Fruit fly (Drosophila melanogaster) whole organism: ENCODE data around the gene Cpr11A.

Experiments
- CG8478 ChIP-seq: fragments of >200 bp; optimal IDR thresholded peaks from 2 replicates; lab custom pipeline; 2018; ENCODE audit warnings: inconsistent platforms
- Dll ChIP-seq: fragments of >200 bp; optimal IDR thresholded peaks from 2 replicates; lab custom pipeline; 2017
- EcR ChIP-seq, 2 experiments: fragments of >200 bp; optimal IDR thresholded peaks; 2 replicates each; lab custom pipeline; 2017; ENCODE audit warnings: missing biosample characterization in 2 of 2, missing genetic modification characterization in 2 of 2, missing genetic modification reagents in 2 of 2
- pan ChIP-seq: fragments of >200 bp; optimal IDR thresholded peaks from 2 replicates; lab custom pipeline; 2017
- psq ChIP-seq: fragments of >200 bp; optimal IDR thresholded peaks from 2 replicates; lab custom pipeline; 2017
- usp ChIP-seq: fragments of >200 bp; optimal IDR thresholded peaks from 2 replicates; lab custom pipeline; 2017; ENCODE audit warnings: missing biosample characterization, missing genetic modification characterization, mixed read lengths

Cpr11A gene

DNA sequence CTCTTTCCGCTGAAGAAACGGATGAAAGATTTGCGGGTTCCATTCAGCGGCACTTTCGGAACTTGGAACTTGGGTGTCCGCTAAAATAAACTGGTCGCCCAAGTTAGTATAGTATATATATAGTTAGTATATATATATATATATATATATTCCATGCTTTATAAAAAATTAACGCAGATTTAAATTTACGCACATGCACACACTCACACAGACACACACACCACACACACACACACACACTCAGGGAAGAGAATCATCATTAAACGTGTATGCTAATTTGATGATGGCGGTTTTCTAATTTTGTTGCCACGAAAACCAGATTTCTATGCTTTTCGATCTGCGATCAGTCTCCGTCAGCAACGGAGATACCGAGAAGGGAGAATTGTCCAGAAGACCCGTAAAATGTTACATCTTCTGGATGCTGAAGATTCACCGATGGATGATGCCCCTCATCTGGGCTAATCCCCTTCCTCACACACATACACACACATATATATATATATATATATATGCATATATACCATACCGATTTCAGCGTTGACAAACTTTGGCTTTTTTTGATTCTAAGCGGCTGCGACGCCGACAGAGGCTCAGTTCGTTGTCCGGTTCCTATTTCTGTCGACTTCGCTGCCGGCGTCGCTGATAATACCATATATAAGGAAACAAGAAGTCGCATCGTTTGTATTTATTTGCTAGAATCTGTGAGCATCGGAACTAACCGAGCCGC is at the start of gene Cpr11A:
Gene Cpr11A, plus strand, starts transcription at position 677 of the 727 bp plus-strand sequence.
- TF ChIP-seq pan (lab: Kevin White, UChicago) (no peak), EcR (GFP tag; optimal IDR thresholded peaks at IDR 0.05; lab: Kevin White, UChicago) (no peak), psq (lab: Kevin White, UChicago) (no peak), Dll (lab: Kevin White, UChicago) (no peak), CG8478 (lab: Kevin White, UChicago) (no peak), usp (GFP tag; lab: Kevin White, UChicago) (no peak)

DNA sequence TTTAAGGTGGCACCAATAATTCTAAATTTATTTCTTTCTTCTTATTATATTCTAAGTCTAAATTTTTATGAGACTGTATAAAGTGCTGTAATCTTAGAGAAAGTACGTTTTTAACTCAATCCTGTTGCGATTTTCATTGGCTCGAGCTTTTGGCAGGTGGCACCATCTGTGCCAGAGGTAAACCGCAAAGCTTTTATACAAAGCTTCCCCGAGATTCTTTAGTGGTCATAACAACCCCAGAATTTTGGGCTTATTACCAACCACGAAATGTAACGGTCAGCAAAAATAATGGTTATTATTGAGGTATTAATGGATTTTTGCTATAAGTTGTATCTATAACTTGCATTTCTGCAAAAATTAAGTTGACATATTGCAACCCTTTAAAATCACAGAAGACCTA is 49.7 kb upstream of the Cpr11A start:
- TF ChIP-seq psq (lab: Kevin White, UChicago) (no peak), CG8478 (lab: Kevin White, UChicago) (no peak), EcR (GFP tag; optimal IDR thresholded peaks at IDR 0.05; lab: Kevin White, UChicago) (no peak), usp (GFP tag; lab: Kevin White, UChicago) (no peak), pan (lab: Kevin White, UChicago) (no peak), Dll (lab: Kevin White, UChicago) (no peak)

DNA sequence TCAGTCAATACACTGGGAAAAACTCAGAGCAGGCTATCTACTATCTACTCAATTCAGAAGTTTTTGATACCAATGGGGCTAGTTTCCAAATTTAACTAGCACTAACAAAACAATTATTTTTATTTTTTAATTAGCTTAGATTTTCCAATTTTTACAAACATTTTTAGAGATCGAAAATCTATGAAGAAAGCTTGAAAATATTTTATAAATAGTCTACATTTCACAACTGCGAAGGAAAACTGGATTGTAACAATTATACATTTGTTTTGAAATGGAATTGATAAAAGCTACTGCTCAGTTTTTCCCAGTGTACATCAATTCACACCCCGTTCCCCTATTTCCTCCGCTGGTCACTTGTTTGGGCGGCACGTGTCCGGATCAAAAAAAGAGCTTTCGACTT is 38.9 kb upstream of the Cpr11A start:
- TF ChIP-seq pan (lab: Kevin White, UChicago) (no peak), usp (GFP tag; lab: Kevin White, UChicago) (no peak), EcR (GFP tag; optimal IDR thresholded peaks at IDR 0.05; lab: Kevin White, UChicago) (no peak), CG8478 (lab: Kevin White, UChicago) (no peak), psq (lab: Kevin White, UChicago) (no peak), Dll (lab: Kevin White, UChicago) (no peak)

DNA sequence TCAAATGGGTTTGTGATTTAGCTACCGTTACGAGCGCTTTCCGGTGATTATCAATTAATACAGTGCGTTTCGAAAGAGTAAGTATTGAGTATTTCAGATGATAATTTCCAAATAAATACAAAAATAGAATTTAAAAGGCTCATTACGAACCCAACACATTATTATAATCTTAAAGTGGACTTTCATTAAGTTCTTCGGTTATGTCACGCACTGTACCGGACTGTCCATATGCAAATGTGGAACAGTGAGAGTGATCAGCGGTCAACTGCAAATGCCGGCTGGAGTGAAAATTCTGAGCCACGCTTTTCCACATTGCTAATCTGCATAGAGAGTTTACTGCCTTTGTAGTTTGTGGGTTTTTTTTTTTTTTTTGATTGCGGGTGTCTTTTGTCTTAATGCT is 33.1 kb upstream of the Cpr11A start:
- no peak for TF ChIP-seq psq (lab: Kevin White, UChicago)
- no peak for TF ChIP-seq usp (GFP tag; lab: Kevin White, UChicago)
- TF ChIP-seq pan (lab: Kevin White, UChicago) = no peak
- TF ChIP-seq CG8478 (lab: Kevin White, UChicago) = no peak
- no peak for TF ChIP-seq EcR (GFP tag; optimal IDR thresholded peaks at IDR 0.05; lab: Kevin White, UChicago)
- TF ChIP-seq Dll (lab: Kevin White, UChicago) = no peak

DNA sequence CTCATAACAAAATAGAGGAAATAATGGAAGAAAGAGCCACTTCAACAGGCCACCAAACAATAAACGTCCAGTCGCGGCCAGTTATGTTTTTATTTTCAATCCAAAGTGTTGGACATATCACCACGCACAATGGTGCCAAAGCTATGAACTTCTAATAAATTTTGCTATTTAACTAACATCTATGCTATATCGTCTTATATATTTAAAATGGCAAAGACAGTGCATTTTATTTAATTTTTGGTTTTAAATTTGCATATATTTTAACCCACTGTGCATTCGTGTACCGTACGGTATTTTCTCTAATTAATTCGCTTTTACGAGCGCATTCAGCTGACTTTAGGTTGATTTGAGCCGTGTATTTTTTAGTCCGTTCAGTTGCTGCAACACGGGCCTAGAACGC is 32.4 kb upstream of the Cpr11A start, which contains the start of gene CG15927:
Gene CG15927, plus strand, starts transcription at position 372 of the 400 bp plus-strand sequence.
- TF ChIP-seq Dll (lab: Kevin White, UChicago) (no peak), CG8478 (lab: Kevin White, UChicago) (no peak), EcR (GFP tag; optimal IDR thresholded peaks at IDR 0.05; lab: Kevin White, UChicago) (no peak), usp (GFP tag; lab: Kevin White, UChicago) (no peak), pan (lab: Kevin White, UChicago) (no peak), psq (lab: Kevin White, UChicago) (no peak)

DNA sequence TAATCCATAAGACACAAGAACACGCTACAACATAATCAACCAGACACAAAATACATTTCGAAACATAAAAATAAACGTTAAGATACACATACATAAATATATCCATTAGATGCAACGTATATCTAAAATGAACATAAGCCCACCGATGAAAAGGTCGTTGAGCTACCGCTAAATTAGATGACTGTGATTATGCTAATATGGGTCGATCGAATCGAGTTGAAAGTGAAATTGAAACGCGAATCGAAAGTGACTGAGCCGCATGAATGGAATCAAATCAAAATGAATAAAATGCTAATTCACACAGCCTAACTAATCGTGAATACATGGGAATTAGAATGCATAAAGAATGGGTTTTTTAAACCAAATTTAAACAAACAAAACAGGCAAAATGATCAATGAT is 30.9 kb upstream of the Cpr11A start:
- no peak for TF ChIP-seq psq (lab: Kevin White, UChicago)
- TF ChIP-seq pan (lab: Kevin White, UChicago) = no peak
- no peak for TF ChIP-seq usp (GFP tag; lab: Kevin White, UChicago)

DNA sequence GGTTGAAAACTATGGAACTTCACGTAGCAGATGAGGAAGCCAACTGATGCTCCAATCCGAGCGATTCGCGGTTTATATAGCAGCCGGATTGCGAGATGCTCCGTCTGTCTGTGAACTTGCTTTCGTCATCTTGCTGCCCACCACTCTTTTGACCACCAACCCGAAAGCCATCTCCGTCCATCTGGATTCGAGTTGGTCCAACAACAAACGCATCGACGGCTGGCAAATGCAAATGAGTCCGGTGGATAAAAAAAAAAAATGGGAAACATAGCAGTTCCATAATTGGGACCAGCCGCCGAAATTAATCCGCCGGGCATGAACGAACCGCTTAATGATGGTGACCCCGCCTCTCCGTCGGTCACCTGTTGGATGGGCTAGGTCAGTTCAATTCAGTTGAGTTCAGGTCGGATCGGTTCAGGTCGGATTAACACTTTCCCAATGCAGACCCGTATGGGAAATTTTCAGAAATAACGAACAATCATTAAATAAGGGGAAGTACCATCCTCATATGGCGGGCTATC is 29.0 kb upstream of the Cpr11A start, which contains the start of gene CG15731:
Gene CG15731, minus strand, starts transcription at position 51 of the 521 bp plus-strand sequence.
- no peak for TF ChIP-seq usp (GFP tag; lab: Kevin White, UChicago)
- no peak for TF ChIP-seq Dll (lab: Kevin White, UChicago)
- TF ChIP-seq CG8478 (lab: Kevin White, UChicago) = no peak

DNA sequence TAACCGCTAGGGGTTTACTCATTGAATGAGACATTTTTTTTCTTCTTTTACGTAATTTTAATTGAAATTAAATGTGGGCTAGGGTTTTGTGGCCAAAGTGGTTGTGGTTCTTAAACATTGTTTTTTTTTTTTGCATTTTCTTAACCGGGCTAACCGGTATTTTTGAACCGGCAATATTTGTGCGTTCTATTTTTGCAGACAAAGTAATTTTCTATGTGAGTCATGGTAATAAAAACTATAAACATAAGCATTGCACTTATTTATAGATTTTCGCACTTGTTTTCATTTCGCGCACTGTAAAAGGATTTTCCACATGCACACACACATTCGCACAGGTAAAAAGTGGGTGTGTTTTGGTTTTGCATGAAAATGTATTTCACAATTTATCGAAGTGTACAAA is 24.6 kb upstream of the Cpr11A start:
- TF ChIP-seq psq (lab: Kevin White, UChicago) = no peak
- no peak for TF ChIP-seq EcR (GFP tag; optimal IDR thresholded peaks at IDR 0.05; lab: Kevin White, UChicago)
- no peak for TF ChIP-seq usp (GFP tag; lab: Kevin White, UChicago)
- TF ChIP-seq Dll (lab: Kevin White, UChicago) = no peak
- TF ChIP-seq pan (lab: Kevin White, UChicago) = no peak

DNA sequence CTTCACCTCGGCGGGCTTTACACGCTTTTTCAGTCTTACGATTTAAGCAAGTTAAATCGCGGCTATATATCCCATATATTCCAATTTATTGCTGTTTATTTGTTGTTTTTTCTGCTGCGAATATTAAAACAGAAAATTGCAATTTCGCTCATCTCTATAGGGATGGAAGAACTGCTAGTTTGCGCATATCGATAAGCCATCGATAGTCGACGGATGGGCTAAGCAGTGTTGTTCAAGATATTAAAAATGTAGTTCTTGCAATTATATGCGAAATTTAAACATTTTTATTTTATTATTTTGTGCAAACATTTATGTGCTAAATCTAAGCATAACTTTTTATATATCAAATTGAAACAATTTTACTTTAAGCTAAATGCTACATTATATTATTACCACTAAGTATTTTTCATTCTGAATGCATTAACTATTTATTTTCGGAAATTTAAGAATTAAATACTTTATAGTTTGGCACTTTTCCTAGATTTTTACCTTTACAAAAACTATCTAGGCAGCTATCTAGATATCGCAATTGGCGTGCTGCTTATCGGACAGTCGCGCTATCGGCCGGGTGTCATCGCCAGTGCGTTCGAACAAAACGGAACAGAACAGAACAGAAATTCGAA is 23.7 kb upstream of the Cpr11A start, which contains the start of the genes Rab40 and CG42258:
Gene Rab40, minus strand, starts transcription at position 177 of the 623 bp plus-strand sequence.
Gene CG42258, plus strand, starts transcription at position 593 of the 623 bp plus-strand sequence.
- no peak for TF ChIP-seq pan (lab: Kevin White, UChicago)
- TF ChIP-seq CG8478 (lab: Kevin White, UChicago) = no peak
- no peak for TF ChIP-seq EcR (GFP tag; optimal IDR thresholded peaks at IDR 0.05; lab: Kevin White, UChicago)
- TF ChIP-seq usp (GFP tag; lab: Kevin White, UChicago) = no peak
- no peak for TF ChIP-seq Dll (lab: Kevin White, UChicago)
- TF ChIP-seq psq (lab: Kevin White, UChicago) = no peak

DNA sequence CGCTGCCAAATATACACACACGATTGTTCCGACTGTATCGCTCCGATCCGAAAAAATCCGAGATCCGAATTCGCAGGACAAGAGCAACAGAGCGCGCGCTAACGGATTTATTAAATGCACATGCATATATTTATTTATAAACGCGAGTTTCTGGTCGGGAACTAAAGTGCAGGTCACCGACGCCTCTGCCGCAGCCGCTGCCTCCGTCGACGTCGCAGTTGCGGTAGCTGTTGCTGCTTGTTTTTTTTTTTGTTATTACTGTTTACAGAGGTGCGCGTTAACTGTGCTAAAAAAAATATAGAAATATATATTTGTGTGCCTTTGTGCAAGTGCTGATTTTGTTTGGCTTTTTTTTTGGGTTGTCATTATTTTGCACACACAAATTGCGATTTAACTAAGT is 23.2 kb upstream of the Cpr11A start:
- TF ChIP-seq CG8478 (lab: Kevin White, UChicago) (no peak), usp (GFP tag; lab: Kevin White, UChicago) (no peak), Dll (lab: Kevin White, UChicago) (no peak), psq (lab: Kevin White, UChicago) (no peak), pan (lab: Kevin White, UChicago) (no peak), EcR (GFP tag; optimal IDR thresholded peaks at IDR 0.05; lab: Kevin White, UChicago) (no peak)

DNA sequence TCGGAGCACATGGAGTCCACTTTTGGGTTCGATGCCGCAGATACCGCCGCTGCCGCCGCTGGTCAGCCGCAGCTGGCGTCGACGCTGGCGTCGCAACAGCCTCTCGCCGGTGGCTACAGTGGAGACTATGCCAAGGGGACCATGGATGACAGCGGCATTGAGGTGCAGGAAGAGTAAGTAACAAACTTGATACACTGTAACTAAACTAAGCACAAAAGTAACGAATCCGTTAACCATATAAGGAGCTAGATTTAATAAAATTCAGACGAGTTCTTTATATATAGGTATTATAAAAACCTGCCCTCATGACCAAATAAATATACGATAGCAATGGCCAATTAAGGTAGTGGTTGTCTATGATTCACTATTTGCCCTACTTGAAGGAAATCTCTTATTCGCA is 21.5 kb upstream of the Cpr11A start:
- TF ChIP-seq psq (lab: Kevin White, UChicago) (no peak), pan (lab: Kevin White, UChicago) (no peak), EcR (GFP tag; optimal IDR thresholded peaks at IDR 0.05; lab: Kevin White, UChicago) (no peak), CG8478 (lab: Kevin White, UChicago) (no peak), usp (GFP tag; lab: Kevin White, UChicago) (no peak), Dll (lab: Kevin White, UChicago) (no peak)
